Fruit fly (Drosophila melanogaster) whole organism, pupa: ENCODE measurements around the gene CG12011.

Source experiments
- CG10348 ChIP-seq: fragments of 200-800 bp; sonication (Bioruptor generic); IDR thresholded peaks from 2 replicates; pipeline ENCODE4 v1.3.6; 2022; ENCODE audit warnings: missing biosample characterization, missing genetic modification characterization
- CG12605 ChIP-seq: fragments of 200-800 bp; sonication (Bioruptor generic); IDR thresholded peaks from 2 replicates; pipeline ENCODE4 v1.3.6; 2022; ENCODE audit warnings: missing biosample characterization, missing genetic modification characterization
- CG13204 ChIP-seq: fragments of 200-800 bp; sonication (Bioruptor generic); optimal IDR thresholded peaks from 2 replicates; lab custom pipeline; 2018; ENCODE audit warnings: missing biosample characterization, mild to moderate bottlenecking, missing genetic modification characterization, moderate library complexity
- CG14655 ChIP-seq: fragments of 200-800 bp; sonication (Bioruptor generic); optimal IDR thresholded peaks from 3 replicates; lab custom pipeline; 2017; ENCODE audit warnings: mild to moderate bottlenecking, missing biosample characterization, missing genetic modification reagents, missing genetic modification characterization
- CG15710 ChIP-seq: fragments of 200-800 bp; sonication (Bioruptor generic); optimal IDR thresholded peaks from 2 replicates; lab custom pipeline; 2018; ENCODE audit warnings: missing biosample characterization, mild to moderate bottlenecking, missing genetic modification characterization, moderate library complexity
- CG17806 ChIP-seq: fragments of 200-800 bp; sonication (Bioruptor generic); optimal IDR thresholded peaks from 2 replicates; lab custom pipeline; 2018; ENCODE audit warnings: missing biosample characterization, mild to moderate bottlenecking, missing genetic modification characterization, moderate library complexity
- CG32121 ChIP-seq: fragments of 200-800 bp; sonication (Bioruptor generic); IDR thresholded peaks from 2 replicates; pipeline ENCODE4 v1.3.6; 2022; ENCODE audit warnings: missing biosample characterization, missing genetic modification characterization
- CG34367 ChIP-seq: fragments of 200-800 bp; sonication (Bioruptor generic); optimal IDR thresholded peaks from 2 replicates; lab custom pipeline; 2018; ENCODE audit warnings: missing biosample characterization, mild to moderate bottlenecking, missing genetic modification characterization
- CG4496 ChIP-seq: fragments of 200-800 bp; sonication (Bioruptor generic); IDR thresholded peaks from 3 replicates; pipeline ENCODE4 v1.3.6; 2022; ENCODE audit warnings: missing biosample characterization, missing genetic modification characterization
- CG8159 ChIP-seq: fragments of 200-800 bp; sonication (Bioruptor generic); optimal IDR thresholded peaks from 3 replicates; lab custom pipeline; 2018; ENCODE audit warnings: missing biosample characterization, mild to moderate bottlenecking, missing genetic modification characterization, moderate library complexity
- CG8301 ChIP-seq: fragments of 200-800 bp; sonication (Bioruptor generic); optimal IDR thresholded peaks from 2 replicates; lab custom pipeline; 2018; ENCODE audit warnings: missing biosample characterization, mild to moderate bottlenecking, missing genetic modification characterization
- CG9948 ChIP-seq: fragments of 200-800 bp; sonication (Bioruptor generic); optimal IDR thresholded peaks from 2 replicates; lab custom pipeline; 2018; ENCODE audit warnings: missing biosample characterization, mild to moderate bottlenecking, missing genetic modification characterization, moderate library complexity
- D1 ChIP-seq: fragments of 200-800 bp; sonication (Bioruptor generic); optimal IDR thresholded peaks from 2 replicates; lab custom pipeline; 2018; ENCODE audit warnings: missing biosample characterization, mild to moderate bottlenecking, missing genetic modification characterization, moderate library complexity
- EcR ChIP-seq: fragments of 200-800 bp; sonication (Bioruptor generic); optimal IDR thresholded peaks from 3 replicates; lab custom pipeline; 2019; ENCODE audit warnings: missing biosample characterization, missing genetic modification characterization, mild to moderate bottlenecking, moderate library complexity, missing genetic modification reagents
- Ets98B ChIP-seq: fragments of 200-800 bp; sonication (Bioruptor generic); IDR thresholded peaks from 2 replicates; pipeline ENCODE4 v1.3.6; 2022; ENCODE audit warnings: missing biosample characterization, missing genetic modification characterization
- Pif1A ChIP-seq: fragments of 200-800 bp; sonication (Bioruptor generic); optimal IDR thresholded peaks from 3 replicates; lab custom pipeline; 2016; ENCODE audit warnings: missing biosample characterization, missing genetic modification characterization
- Pif1B ChIP-seq: fragments of 200-800 bp; sonication (Bioruptor generic); optimal IDR thresholded peaks from 3 replicates; lab custom pipeline; 2016; ENCODE audit warnings: missing biosample characterization, missing genetic modification characterization
- Snoo ChIP-seq: fragments of 200-800 bp; sonication (Bioruptor generic); optimal IDR thresholded peaks from 3 replicates; lab custom pipeline; 2017; ENCODE audit warnings: missing biosample characterization, mild to moderate bottlenecking, missing genetic modification characterization, inconsistent platforms
- fd96Ca ChIP-seq: fragments of 200-800 bp; sonication (Bioruptor generic); IDR thresholded peaks from 3 replicates; pipeline ENCODE4 v1.3.6; 2022; ENCODE audit warnings: missing biosample characterization, missing genetic modification characterization
- gl ChIP-seq: fragments of 200-800 bp; sonication (Bioruptor generic); optimal IDR thresholded peaks from 2 replicates; lab custom pipeline; 2018; ENCODE audit warnings: missing biosample characterization, mild to moderate bottlenecking, missing genetic modification characterization
- rn ChIP-seq: fragments of 200-800 bp; sonication (Bioruptor generic); IDR thresholded peaks from 2 replicates; pipeline ENCODE4 v1.3.6; 2022; ENCODE audit warnings: missing biosample characterization, missing genetic modification characterization

The CG12011 gene

dm6 chr3L:1683091-1683490 lies 11.3 kb upstream of the CG12011 start:
- TF ChIP-seq CG9948 (peak; percentile 63), CG8301 (tag; lab: Kevin White, UChicago) (peak; percentile 26), D1 (tag; lab: Kevin White, UChicago) (no peak), gl (peak; percentile 44), fd96Ca (GFP tag; lab: Robert Waterston, UW) (peak; percentile 71; the same call in 2 of the 3 replicates), CG4496 (GFP tag; lab: Robert Waterston, UW) (peak; percentile 82), CG13204 (no peak), Pif1B (peak; percentile 68), CG32121 (GFP tag; lab: Robert Waterston, UW) (no peak), CG14655 (GFP tag; lab: Kevin White, UChicago) (peak; percentile 57), Pif1A (GFP tag; lab: Kevin White, UChicago) (peak; percentile 66), Snoo (tag; lab: Kevin White, UChicago) (peak; percentile 17), CG10348 (GFP tag; lab: Robert Waterston, UW) (no peak), rn (no peak; the same call in 1 of the 2 replicates), CG17806 (tag; lab: Kevin White, UChicago) (peak; percentile 64), CG8159 (tag; lab: Kevin White, UChicago) (peak; percentile 77), CG15710 (tag; lab: Kevin White, UChicago) (peak; percentile 67), Ets98B (GFP tag; lab: Robert Waterston, UW) (0 out of 2 replicates have a peak, but pooled peaks have one; percentile 21), CG12605 (peak; percentile 77), EcR (GFP tag; lab: Kevin White, UChicago) (no peak), CG34367 (tag; lab: Kevin White, UChicago) (peak; percentile 41)

- TF ChIP-seq D1 (tag; lab: Kevin White, UChicago) (no peak), fd96Ca (GFP tag; lab: Robert Waterston, UW) (no peak), CG10348 (GFP tag; lab: Robert Waterston, UW) (no peak), CG34367 (tag; lab: Kevin White, UChicago) (no peak), CG9948 (peak; percentile 12), CG8159 (tag; lab: Kevin White, UChicago) (peak; percentile 22), CG32121 (GFP tag; lab: Robert Waterston, UW) (no peak), CG4496 (GFP tag; lab: Robert Waterston, UW) (no peak), gl (no peak), CG14655 (GFP tag; lab: Kevin White, UChicago) (peak; percentile 50), rn (no peak), CG8301 (tag; lab: Kevin White, UChicago) (peak; percentile 42)
- TF ChIP-seq, all 21 proteins: peak for 4
Measured at dm6 chr3L:1688161-1688560, 6.3 kb upstream of the CG12011 start.

dm6 chr3L:1688569-1688968 lies 5.8 kb upstream of the CG12011 start:
- TF ChIP-seq EcR (GFP tag; lab: Kevin White, UChicago) (peak; percentile 26), fd96Ca (GFP tag; lab: Robert Waterston, UW) (peak; percentile 49; the same call in 1 of the 3 replicates), CG8301 (tag; lab: Kevin White, UChicago) (no peak), CG12605 (no peak; the same call in 1 of the 2 replicates), Ets98B (GFP tag; lab: Robert Waterston, UW) (peak; percentile 28), CG4496 (GFP tag; lab: Robert Waterston, UW) (peak; percentile 89), CG13204 (peak; percentile 59), Snoo (tag; lab: Kevin White, UChicago) (no peak)

- peak; percentile 86 for TF ChIP-seq CG8159 (tag; lab: Kevin White, UChicago)
- TF ChIP-seq gl = peak; percentile 70
- TF ChIP-seq EcR (GFP tag; lab: Kevin White, UChicago) = no peak
- TF ChIP-seq CG9948 = peak; percentile 85
- TF ChIP-seq CG8301 (tag; lab: Kevin White, UChicago) = peak; percentile 77
- peak; percentile 72 for TF ChIP-seq CG34367 (tag; lab: Kevin White, UChicago)
- peak; percentile 72 for TF ChIP-seq Ets98B (GFP tag; lab: Robert Waterston, UW)
- TF ChIP-seq Pif1B = peak; percentile 73
- TF ChIP-seq Pif1A (GFP tag; lab: Kevin White, UChicago) = peak; percentile 86
- TF ChIP-seq CG17806 (tag; lab: Kevin White, UChicago) = peak; percentile 83
- TF ChIP-seq CG4496 (GFP tag; lab: Robert Waterston, UW) = peak; percentile 86
- TF ChIP-seq CG10348 (GFP tag; lab: Robert Waterston, UW) = no peak
- peak; percentile 44; the same call in 1 of the 2 replicates for TF ChIP-seq rn
- peak; percentile 63 for TF ChIP-seq CG12605
- peak; percentile 55; the same call in 1 of the 2 replicates for TF ChIP-seq CG32121 (GFP tag; lab: Robert Waterston, UW)
- peak; percentile 28 for TF ChIP-seq D1 (tag; lab: Kevin White, UChicago)
- peak; percentile 39 for TF ChIP-seq CG13204
- TF ChIP-seq CG14655 (GFP tag; lab: Kevin White, UChicago) = peak; percentile 81
- peak; percentile 86 for TF ChIP-seq fd96Ca (GFP tag; lab: Robert Waterston, UW)
- peak; percentile 79 for TF ChIP-seq CG15710 (tag; lab: Kevin White, UChicago)
- TF ChIP-seq Snoo (tag; lab: Kevin White, UChicago) = peak; percentile 54
- TF ChIP-seq, all 21 proteins: peak for 19
Measured at dm6 chr3L:1690727-1691413, 3.5 kb upstream of the CG12011 start.

dm6 chr3L:1692122-1692786 lies 2.2 kb upstream of the CG12011 start:
- TF ChIP-seq CG8301 (tag; lab: Kevin White, UChicago) (peak; percentile 81), fd96Ca (GFP tag; lab: Robert Waterston, UW) (peak; percentile 89), CG32121 (GFP tag; lab: Robert Waterston, UW) (peak; percentile 63), gl (peak; percentile 90), Pif1A (GFP tag; lab: Kevin White, UChicago) (peak; percentile 88), CG12605 (peak; percentile 70), CG15710 (tag; lab: Kevin White, UChicago) (peak; percentile 92), CG9948 (peak; percentile 91), EcR (GFP tag; lab: Kevin White, UChicago) (peak; percentile 76), Pif1B (peak; percentile 81), Snoo (tag; lab: Kevin White, UChicago) (peak; percentile 87), CG14655 (GFP tag; lab: Kevin White, UChicago) (peak; percentile 78), D1 (tag; lab: Kevin White, UChicago) (peak; percentile 56), CG10348 (GFP tag; lab: Robert Waterston, UW) (no peak), CG8159 (tag; lab: Kevin White, UChicago) (peak; percentile 88), CG34367 (tag; lab: Kevin White, UChicago) (peak; percentile 90), rn (peak; percentile 80), CG17806 (tag; lab: Kevin White, UChicago) (peak; percentile 78), CG4496 (GFP tag; lab: Robert Waterston, UW) (peak; percentile 90), Ets98B (GFP tag; lab: Robert Waterston, UW) (peak; percentile 76), CG13204 (peak; percentile 83)
